Fruit fly (Drosophila melanogaster) whole organism, embryonic: Measurements from ENCODE around the gene CG7094.

Experiments used
- CG10462 ChIP-seq: fragments of 200-800 bp; sonication (Bioruptor generic); optimal IDR thresholded peaks from 2 replicates; lab custom pipeline; 2016; ENCODE audit warnings: missing biosample characterization, missing genetic modification characterization
- CG10543 ChIP-seq: fragments of 200-800 bp; sonication (Bioruptor generic); optimal IDR thresholded peaks from 3 replicates; lab custom pipeline; 2017; ENCODE audit warnings: missing biosample characterization, mild to moderate bottlenecking, missing genetic modification characterization, moderate library complexity
- CG12219 ChIP-seq: fragments of 200-800 bp; sonication (Bioruptor generic); optimal IDR thresholded peaks from 3 replicates; lab custom pipeline; 2018; ENCODE audit warnings: missing biosample characterization, mild to moderate bottlenecking, missing genetic modification characterization
- CG12744 ChIP-seq: fragments of 200-800 bp; sonication (Bioruptor generic); optimal IDR thresholded peaks from 2 replicates; lab custom pipeline; 2016; ENCODE audit warnings: missing biosample characterization, missing genetic modification characterization
- CG13424 ChIP-seq: fragments of 200-800 bp; sonication (Bioruptor generic); optimal IDR thresholded peaks from 2 replicates; lab custom pipeline; 2019; ENCODE audit warnings: missing biosample characterization, mild to moderate bottlenecking, missing genetic modification characterization, moderate library complexity
- CG15011 ChIP-seq: fragments of 200-800 bp; sonication (Bioruptor generic); optimal IDR thresholded peaks from 3 replicates; lab custom pipeline; 2018; ENCODE audit warnings: missing biosample characterization, mild to moderate bottlenecking, missing genetic modification characterization
- CG15514 ChIP-seq: fragments of 200-800 bp; sonication (Bioruptor generic); optimal IDR thresholded peaks from 3 replicates; lab custom pipeline; 2017; ENCODE audit warnings: missing biosample characterization, missing genetic modification characterization, mild to moderate bottlenecking, moderate library complexity, missing genetic modification reagents
- CG15601 ChIP-seq: fragments of 200-800 bp; sonication (Bioruptor generic); optimal IDR thresholded peaks from 3 replicates; lab custom pipeline; 2019; ENCODE audit warnings: missing biosample characterization, mild to moderate bottlenecking, missing genetic modification characterization, moderate library complexity
- CG17186 ChIP-seq: fragments of 200-800 bp; sonication (Bioruptor generic); optimal IDR thresholded peaks from 3 replicates; lab custom pipeline; 2017; ENCODE audit warnings: missing biosample characterization, missing genetic modification reagents, missing genetic modification characterization
- CG17359 ChIP-seq: fragments of 200-800 bp; sonication (Bioruptor generic); optimal IDR thresholded peaks from 3 replicates; lab custom pipeline; 2018; ENCODE audit warnings: missing biosample characterization, mild to moderate bottlenecking, missing genetic modification characterization, moderate library complexity
- CG17568 ChIP-seq: fragments of 200-800 bp; sonication (Bioruptor generic); optimal IDR thresholded peaks from 2 replicates; lab custom pipeline; 2018; ENCODE audit warnings: missing biosample characterization, mild to moderate bottlenecking, missing genetic modification characterization, moderate library complexity
- CG18599 ChIP-seq: fragments of 200-800 bp; sonication (Bioruptor generic); optimal IDR thresholded peaks from 3 replicates; lab custom pipeline; 2017; ENCODE audit warnings: missing biosample characterization, missing genetic modification characterization, mild to moderate bottlenecking, moderate library complexity, missing genetic modification reagents
- CG2116 ChIP-seq: fragments of 200-800 bp; sonication (Bioruptor generic); optimal IDR thresholded peaks from 3 replicates; lab custom pipeline; 2018; ENCODE audit warnings: missing biosample characterization, mild to moderate bottlenecking, missing genetic modification characterization
- CG3281 ChIP-seq: fragments of 200-800 bp; sonication (Bioruptor generic); optimal IDR thresholded peaks from 3 replicates; lab custom pipeline; 2017; ENCODE audit warnings: missing biosample characterization, mild to moderate bottlenecking, missing genetic modification characterization
- CG5245 ChIP-seq: fragments of 200-800 bp; sonication (Bioruptor generic); optimal IDR thresholded peaks from 3 replicates; lab custom pipeline; 2016; ENCODE audit warnings: missing biosample characterization, missing genetic modification characterization
- CG6175 ChIP-seq: fragments of 200-800 bp; sonication (Bioruptor generic); IDR thresholded peaks from 3 replicates; pipeline ENCODE4 v1.3.6; 2022; ENCODE audit warnings: missing biosample characterization, missing genetic modification characterization
- CG8290 ChIP-seq, 3 experiments: fragments of 200-800 bp; sonication (Bioruptor generic); optimal IDR thresholded peaks; 2 replicates each; lab custom pipeline; 2016 to 2019; ENCODE audit warnings: missing biosample characterization in 3 of 3, missing genetic modification characterization in 3 of 3, mild to moderate bottlenecking in 2 of 3, moderate library complexity in 1 of 3
- CHES-1-like ChIP-seq: fragments of 200-800 bp; sonication (Bioruptor generic); optimal IDR thresholded peaks from 2 replicates; lab custom pipeline; 2016; ENCODE audit warnings: missing biosample characterization, missing genetic modification characterization
- D ChIP-seq, 2 experiments: fragments of 200-800 bp in 1 of 2; fragments of >200 bp in 1 of 2; sonication (Bioruptor generic) in 1 of 2; optimal IDR thresholded peaks; 2 replicates in 1 of 2; 3 replicates in 1 of 2; lab custom pipeline; 2017; ENCODE audit warnings: mild to moderate bottlenecking in 1 of 2, missing biosample characterization in 1 of 2, missing genetic modification characterization in 1 of 2, missing genetic modification reagents in 1 of 2
- D19B ChIP-seq: fragments of 200-800 bp; sonication (Bioruptor generic); optimal IDR thresholded peaks from 2 replicates; lab custom pipeline; 2017; ENCODE audit warnings: missing biosample characterization, mild to moderate bottlenecking, missing genetic modification characterization
- Dek ChIP-seq: fragments of 200-800 bp; sonication (Bioruptor generic); optimal IDR thresholded peaks from 3 replicates; lab custom pipeline; 2019; ENCODE audit warnings: missing biosample characterization, mild to moderate bottlenecking, missing genetic modification characterization, moderate library complexity
- Dp ChIP-seq: fragments of 200-800 bp; sonication (Bioruptor generic); optimal IDR thresholded peaks from 2 replicates; lab custom pipeline; 2018; ENCODE audit warnings: missing biosample characterization, mild to moderate bottlenecking, missing genetic modification characterization, moderate library complexity
- Drgx ChIP-seq: fragments of 200-800 bp; sonication (Bioruptor generic); IDR thresholded peaks from 2 replicates; pipeline ENCODE4 v1.3.6; 2022; ENCODE audit warnings: missing biosample characterization, missing genetic modification characterization
- H2.0 ChIP-seq: fragments of 200-800 bp; sonication (Bioruptor generic); IDR thresholded peaks from 2 replicates; pipeline ENCODE4 v1.3.6; 2022; ENCODE audit warnings: missing biosample characterization, missing genetic modification characterization
- HLH4C ChIP-seq: fragments of 200-800 bp; sonication (Bioruptor generic); IDR thresholded peaks from 3 replicates; pipeline ENCODE4 v1.3.6; 2022; ENCODE audit warnings: missing biosample characterization, missing genetic modification characterization; ENCODE audit not compliant: partially characterized antibody
- HmgZ ChIP-seq: fragments of 200-800 bp; sonication (Bioruptor generic); optimal IDR thresholded peaks from 2 replicates; lab custom pipeline; 2018; ENCODE audit warnings: missing biosample characterization, mild to moderate bottlenecking, missing genetic modification characterization
- Hr51 ChIP-seq, 2 experiments: fragments of 200-800 bp; sonication (Bioruptor generic); optimal IDR thresholded peaks; 2 replicates in 1 of 2; 3 replicates in 1 of 2; lab custom pipeline; 2016 to 2018; ENCODE audit warnings: missing biosample characterization in 2 of 2, missing genetic modification characterization in 2 of 2, mild to moderate bottlenecking in 1 of 2, moderate library complexity in 1 of 2
- Hr78 ChIP-seq, 2 experiments: fragments of 200-800 bp in 1 of 2; fragments of >200 bp in 1 of 2; sonication (Bioruptor generic) in 1 of 2; optimal IDR thresholded peaks; 2 replicates each; lab custom pipeline; 2017 to 2019; ENCODE audit warnings: missing biosample characterization in 2 of 2, missing genetic modification characterization in 2 of 2, mild to moderate bottlenecking in 1 of 2, moderate library complexity in 1 of 2
- Neu2 ChIP-seq: fragments of 200-800 bp; sonication (Bioruptor generic); optimal IDR thresholded peaks from 3 replicates; lab custom pipeline; 2016; ENCODE audit warnings: missing biosample characterization, missing genetic modification characterization, borderline replicate concordance
- NfI ChIP-seq: fragments of 200-800 bp; sonication (Bioruptor generic); optimal IDR thresholded peaks from 3 replicates; lab custom pipeline; 2018; ENCODE audit warnings: missing biosample characterization, mild to moderate bottlenecking, missing genetic modification characterization, moderate library complexity
- Optix ChIP-seq: fragments of 200-800 bp; sonication (Bioruptor generic); IDR thresholded peaks from 3 replicates; pipeline ENCODE4 v1.3.6; 2022; ENCODE audit warnings: missing biosample characterization, missing genetic modification characterization
- Sry-β ChIP-seq: fragments of 200-800 bp; sonication (Bioruptor generic); optimal IDR thresholded peaks from 2 replicates; lab custom pipeline; 2018; ENCODE audit warnings: missing biosample characterization, mild to moderate bottlenecking, missing genetic modification characterization, moderate library complexity
- Xbp1 ChIP-seq: fragments of 200-800 bp; sonication (Bioruptor generic); optimal IDR thresholded peaks from 3 replicates; lab custom pipeline; 2016; ENCODE audit warnings: missing biosample characterization, mild to moderate bottlenecking, missing genetic modification characterization
- ac ChIP-seq: fragments of 200-800 bp; sonication (Bioruptor generic); optimal IDR thresholded peaks from 3 replicates; lab custom pipeline; 2017; ENCODE audit warnings: missing biosample characterization, mild to moderate bottlenecking, missing genetic modification characterization
- ftz-f1 ChIP-seq: fragments of 200-800 bp; sonication (Bioruptor generic); optimal IDR thresholded peaks from 2 replicates; lab custom pipeline; 2016; ENCODE audit warnings: missing biosample characterization, missing genetic modification characterization
- gem ChIP-seq: fragments of 200-800 bp; sonication (Bioruptor generic); optimal IDR thresholded peaks from 2 replicates; lab custom pipeline; 2019; ENCODE audit warnings: missing biosample characterization, mild to moderate bottlenecking, missing genetic modification characterization, moderate library complexity
- gsb ChIP-seq: fragments of 200-800 bp; sonication (Bioruptor generic); IDR thresholded peaks from 2 replicates; pipeline ENCODE4 v1.3.6; 2022; ENCODE audit warnings: missing biosample characterization, missing genetic modification characterization
- gsb-n ChIP-seq: fragments of 200-800 bp; sonication (Bioruptor generic); optimal IDR thresholded peaks from 3 replicates; lab custom pipeline; 2018; ENCODE audit warnings: missing biosample characterization, mild to moderate bottlenecking, missing genetic modification characterization
- hkb ChIP-seq, 2 experiments: fragments of 200-800 bp in 1 of 2; fragments of >200 bp in 1 of 2; sonication (Bioruptor generic) in 1 of 2; IDR thresholded peaks in 1 of 2; optimal IDR thresholded peaks in 1 of 2; 2 replicates each; pipeline versions ENCODE4 v1.3.6 to Lab custom; 2017 to 2022; ENCODE audit warnings: missing biosample characterization in 1 of 2, missing genetic modification characterization in 1 of 2
- jumu ChIP-seq: fragments of 200-800 bp; sonication (Bioruptor generic); optimal IDR thresholded peaks from 3 replicates; lab custom pipeline; 2016; ENCODE audit warnings: missing biosample characterization, missing genetic modification characterization
- ken ChIP-seq: fragments of 200-800 bp; sonication (Bioruptor generic); IDR thresholded peaks from 3 replicates; pipeline ENCODE4 v1.3.6; 2022; ENCODE audit warnings: missing biosample characterization, missing genetic modification characterization
- lov ChIP-seq, 2 experiments: fragments of 200-800 bp in 1 of 2; fragments of >200 bp in 1 of 2; sonication (Bioruptor generic) in 1 of 2; IDR thresholded peaks in 1 of 2; optimal IDR thresholded peaks in 1 of 2; 2 replicates in 1 of 2; 3 replicates in 1 of 2; pipeline versions ENCODE4 v1.3.6 to Lab custom; 2017 to 2022; ENCODE audit warnings: missing biosample characterization in 1 of 2, missing genetic modification characterization in 1 of 2
- pzg ChIP-seq: fragments of 200-800 bp; sonication (Bioruptor generic); optimal IDR thresholded peaks from 3 replicates; lab custom pipeline; 2018; ENCODE audit warnings: missing biosample characterization, mild to moderate bottlenecking, missing genetic modification characterization, moderate library complexity
- tap ChIP-seq: fragments of 200-800 bp; optimal IDR thresholded peaks from 3 replicates; lab custom pipeline; 2019; ENCODE audit warnings: missing biosample characterization, mild to moderate bottlenecking, missing genetic modification characterization, moderate library complexity
- wdn ChIP-seq: fragments of 200-800 bp; sonication (Bioruptor generic); IDR thresholded peaks from 2 replicates; pipeline ENCODE4 v1.3.6; 2022; ENCODE audit warnings: missing biosample characterization, missing genetic modification characterization
- yki ChIP-seq: fragments of >200 bp; optimal IDR thresholded peaks from 3 replicates; lab custom pipeline; 2018

CG7094 gene

DNA sequence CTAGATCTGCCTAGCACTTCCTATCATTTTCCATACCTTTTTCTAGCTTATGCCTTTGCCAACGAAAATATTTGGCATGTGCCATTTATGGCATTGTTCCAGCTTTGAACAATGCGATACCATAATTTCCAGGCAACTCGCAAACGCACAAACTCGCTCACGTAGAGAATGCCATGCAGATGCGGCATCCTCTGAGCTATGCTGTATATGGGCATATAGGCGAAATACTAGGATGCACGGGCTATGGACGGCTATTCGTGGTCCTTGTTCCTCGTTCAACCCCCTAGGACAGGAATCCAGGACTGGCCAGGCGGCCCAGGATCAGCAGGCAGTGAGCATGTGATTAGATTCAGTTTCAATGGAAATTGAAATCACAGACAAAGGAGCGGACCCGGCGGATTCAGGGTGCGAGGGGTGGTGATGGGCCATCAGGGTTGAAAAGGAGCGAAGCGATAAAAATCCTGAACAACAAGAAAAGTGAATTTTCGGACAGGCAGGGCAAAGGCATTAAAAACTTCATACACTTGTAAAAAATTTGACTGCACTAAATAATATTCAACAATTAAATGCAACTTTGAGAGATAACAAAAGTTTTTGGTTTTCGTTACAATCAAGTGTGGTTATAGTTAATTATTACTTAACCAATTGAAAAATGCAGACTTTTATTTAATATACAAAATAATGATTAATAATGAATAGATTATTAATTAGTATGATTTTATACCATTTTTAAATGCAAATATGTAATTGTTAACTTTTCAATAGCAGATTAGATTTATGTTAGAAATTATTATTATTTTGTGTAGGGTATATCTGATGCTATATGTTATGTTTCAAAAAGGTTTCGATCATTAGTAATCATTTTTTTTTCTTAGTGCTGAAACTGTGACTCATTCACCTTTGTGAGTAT is 32.9 kb upstream of the CG7094 start (continued):
- TF ChIP-seq CG6175 (GFP tag; lab: Robert Waterston, UW) (no peak), lov (optimal IDR thresholded peaks at IDR 0.05; lab: Kevin White, UChicago) (no peak), lov (GFP tag; IDR thresholded peaks at IDR 0.05; lab: Robert Waterston, UW) (no peak), HLH4C (no peak), Hr51 (GFP tag; optimal IDR thresholded peaks at IDR 0.05; lab: Kevin White, UChicago) (peak in 1 of 2 experiments; percentile 61), Sry-β (GFP tag; lab: Kevin White, UChicago) (no peak), CG17359 (tag; lab: Kevin White, UChicago) (peak; percentile 29), D (optimal IDR thresholded peaks at IDR 0.05; lab: Kevin White, UChicago) (no peak), D (GFP tag; optimal IDR thresholded peaks at IDR 0.05; lab: Kevin White, UChicago) (no peak), CG15514 (no peak), NfI (GFP tag; lab: Kevin White, UChicago) (no peak), CG12219 (GFP tag; lab: Kevin White, UChicago) (no peak), tap (tag; lab: Kevin White, UChicago) (peak; percentile 7), CHES-1-like (no peak), CG17568 (GFP tag; lab: Kevin White, UChicago) (no peak), CG5245 (GFP tag; lab: Kevin White, UChicago) (no peak), wdn (GFP tag; lab: Robert Waterston, UW) (no peak), pzg (GFP tag; lab: Kevin White, UChicago) (no peak), Xbp1 (GFP tag; lab: Kevin White, UChicago) (peak; percentile 24), ac (GFP tag; lab: Kevin White, UChicago) (no peak), jumu (no peak), gsb (GFP tag; lab: Robert Waterston, UW) (no peak), CG15601 (tag; lab: Kevin White, UChicago) (peak; percentile 61), CG10462 (GFP tag; lab: Kevin White, UChicago) (no peak), gem (peak; percentile 82), Dek (tag; lab: Kevin White, UChicago) (no peak), ftz-f1 (GFP tag; lab: Kevin White, UChicago) (no peak), CG3281 (GFP tag; lab: Kevin White, UChicago) (peak; percentile 10), CG15011 (GFP tag; lab: Kevin White, UChicago) (no peak), gsb-n (tag; lab: Kevin White, UChicago) (no peak), HmgZ (tag; lab: Kevin White, UChicago) (no peak), H2.0 (GFP tag; lab: Robert Waterston, UW) (no peak), Dp (GFP tag; lab: Kevin White, UChicago) (no peak), Optix (GFP tag; lab: Robert Waterston, UW) (no peak), D19B (no peak), hkb (optimal IDR thresholded peaks at IDR 0.05; lab: Kevin White, UChicago) (no peak), hkb (GFP tag; IDR thresholded peaks at IDR 0.05; lab: Robert Waterston, UW) (no peak), CG18599 (GFP tag; lab: Kevin White, UChicago) (peak; percentile 36), CG10543 (GFP tag; lab: Kevin White, UChicago) (no peak), CG12744 (GFP tag; lab: Kevin White, UChicago) (no peak), CG17186 (GFP tag; lab: Kevin White, UChicago) (no peak), CG2116 (GFP tag; lab: Kevin White, UChicago) (no peak), Drgx (GFP tag; lab: Robert Waterston, UW) (no peak), yki (no peak), ken (GFP tag; lab: Robert Waterston, UW) (no peak), Neu2 (GFP tag; lab: Kevin White, UChicago) (no peak), CG13424 (tag; lab: Kevin White, UChicago) (peak; percentile 69), CG8290 (GFP tag; optimal IDR thresholded peaks at IDR 0.05; lab: Kevin White, UChicago) (no peak), CG8290 (tag; optimal IDR thresholded peaks at IDR 0.05; lab: Kevin White, UChicago) (peak in 1 of 2 experiments; percentile 43), Hr78 (GFP tag; optimal IDR thresholded peaks at IDR 0.05; lab: Kevin White, UChicago) (peak in 1 of 2 experiments; percentile 26)
